Fruit fly (Drosophila melanogaster): ENCODE results near the gene CG12011.

DNA sequence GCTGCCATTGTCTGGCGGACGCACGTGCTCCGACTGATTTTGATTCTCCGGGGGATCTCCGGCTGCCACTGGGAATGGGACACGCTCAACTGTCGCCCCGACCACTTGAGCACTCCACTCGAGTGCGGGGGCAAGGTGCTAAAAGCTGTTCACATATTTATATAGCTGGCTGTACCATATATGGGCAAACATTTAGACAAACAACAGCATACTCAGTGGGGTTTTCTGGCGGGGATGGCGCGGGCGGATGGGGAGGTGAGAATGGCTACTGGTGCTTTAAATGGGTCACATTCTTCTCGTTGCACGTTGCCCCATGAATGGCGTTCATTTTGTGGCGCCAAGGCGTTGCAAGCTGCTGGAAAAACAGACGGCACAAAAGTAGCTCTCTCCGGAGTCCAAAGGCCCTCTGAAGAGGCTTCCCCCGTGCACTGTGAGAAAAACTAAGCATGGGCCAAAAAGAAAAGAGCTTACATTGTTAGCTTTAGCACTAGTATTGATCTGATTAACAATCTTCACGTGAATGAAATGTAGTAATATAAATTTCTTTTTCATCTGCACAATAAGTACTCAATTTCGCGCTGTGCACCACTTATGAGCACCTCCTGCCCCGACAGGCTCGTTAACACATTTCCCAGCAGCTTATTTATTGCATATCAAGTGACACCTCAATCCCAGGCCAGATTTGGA lies 3.5 kb upstream of the CG12011 start:
- TF ChIP-seq Mnt (GFP tag; optimal IDR thresholded peaks at IDR 0.05) (no peak), CG14711 (tag; optimal IDR thresholded peaks at IDR 0.05) (no peak), kay (GFP tag; ENCODE audit: borderline replicate concordance) (no peak), CG12768 (GFP tag; optimal IDR thresholded peaks at IDR 0.05) (no peak), Hr96 (GFP tag; optimal IDR thresholded peaks at IDR 0.05) (no peak), CG7101 (tag; optimal IDR thresholded peaks at IDR 0.05) (no peak), bab1 (GFP tag; optimal IDR thresholded peaks at IDR 0.05) (no peak)

Data from whole organism, adult.